Worm (Caenorhabditis elegans) whole organism, early embryonic: Measurements from ENCODE around the gene str-190.

ENCODE experiments used
- F13C5.2 ChIP-seq: sonication (generic microtip); optimal IDR thresholded peaks from 2 replicates; lab custom pipeline; 2017; ENCODE audit warnings: mild to moderate bottlenecking, missing genetic modification characterization, inconsistent platforms, missing compliant biosample characterization
- ama-1 ChIP-seq: fragments of 150-350 bp; optimal IDR thresholded peaks from 2 replicates; lab custom pipeline; 2014
- ceh-13 ChIP-seq: fragments of 200-800 bp; sonication (Bioruptor generic); optimal IDR thresholded peaks from 2 replicates; lab custom pipeline; 2018; ENCODE audit warnings: mild to moderate bottlenecking, missing genetic modification characterization, missing compliant biosample characterization
- ceh-36 ChIP-seq: sonication (generic microtip); optimal IDR thresholded peaks from 2 replicates; lab custom pipeline; 2016; ENCODE audit warnings: missing genetic modification characterization, inconsistent platforms, missing compliant biosample characterization
- hmbx-1 ChIP-seq: sonication (generic microtip); optimal IDR thresholded peaks from 2 replicates; lab custom pipeline; 2016; ENCODE audit warnings: mild to moderate bottlenecking, missing genetic modification characterization, missing compliant biosample characterization
- hmg-4 ChIP-seq: fragments of 200-800 bp; sonication (Bioruptor generic); optimal IDR thresholded peaks from 2 replicates; lab custom pipeline; 2018; ENCODE audit warnings: mild to moderate bottlenecking, missing genetic modification characterization, missing compliant biosample characterization
- scrt-1 ChIP-seq: fragments of 200-800 bp; sonication (Bioruptor generic); IDR thresholded peaks from 2 replicates; pipeline ENCODE4 v1.3.6; 2022; ENCODE audit warnings: missing genetic modification characterization, missing compliant biosample characterization
- tbx-11 ChIP-seq: fragments of 200-800 bp; sonication (Bioruptor generic); IDR thresholded peaks from 2 replicates; pipeline ENCODE4 v1.3.6; 2022; ENCODE audit warnings: missing genetic modification characterization, missing compliant biosample characterization
- tbx-37 ChIP-seq: fragments of 200-800 bp; sonication (Bioruptor generic); conservative IDR thresholded peaks from 2 replicates; pipeline ENCODE4 v1.3.6; 2022; ENCODE audit warnings: missing genetic modification reagents, missing genetic modification characterization, missing compliant biosample characterization
- tra-4 ChIP-seq: sonication (generic microtip); optimal IDR thresholded peaks from 2 replicates; lab custom pipeline; 2017; ENCODE audit warnings: missing genetic modification characterization, missing compliant biosample characterization

- no peak for TF ChIP-seq ama-1
- no peak for TF ChIP-seq hmbx-1
- no peak for TF ChIP-seq tbx-11 (GFP tag; lab: Robert Waterston, UW)
- no peak for TF ChIP-seq hmg-4 (GFP tag; lab: Kevin White, UChicago)
- no peak for TF ChIP-seq ceh-36 (tag; lab: Kevin White, UChicago)
- no peak for TF ChIP-seq tra-4 (tag; lab: Kevin White, UChicago)
- TF ChIP-seq tbx-37 (GFP tag; lab: Robert Waterston, UW), result no peak
- TF ChIP-seq F13C5.2 (tag; lab: Kevin White, UChicago), result no peak
- TF ChIP-seq scrt-1 (GFP tag; lab: Robert Waterston, UW), result no peak
- TF ChIP-seq ceh-13 (GFP tag; lab: Kevin White, UChicago), result no peak
Measured at ce11 chrV:7460898-7461297, 17.4 kb downstream of the str-190 start, which contains the start of gene srh-92.
